Worm (Caenorhabditis elegans) whole organism, L4 larva: Measurements from ENCODE around the gene serp-1.2.

ENCODE experiments used
- F26F4.8 ChIP-seq: fragments of 200-800 bp; sonication (Bioruptor generic); conservative IDR thresholded peaks from 2 replicates; pipeline ENCODE4 v1.3.6; 2022; ENCODE audit warnings: missing genetic modification characterization, missing compliant biosample characterization
- R02D3.7 ChIP-seq: fragments of 150-350 bp; sonication (generic microtip); optimal IDR thresholded peaks from 3 replicates; lab custom pipeline; 2014; ENCODE audit warnings: missing biosample characterization, missing genetic modification characterization
- T26A8.4 ChIP-seq: fragments of 200-800 bp; sonication (Bioruptor generic); IDR thresholded peaks from 2 replicates; pipeline ENCODE4 v1.3.6; 2022; ENCODE audit warnings: missing genetic modification characterization, missing compliant biosample characterization
- Y105C5A.15 ChIP-seq: fragments of 200-800 bp; sonication (Bioruptor generic); IDR thresholded peaks from 2 replicates; pipeline ENCODE4 v1.3.6; 2022; ENCODE audit warnings: missing genetic modification characterization, missing compliant biosample characterization
- ZK546.5 ChIP-seq, 2 experiments: sonication (generic microtip); optimal IDR thresholded peaks; 2 replicates each; lab custom pipeline; 2017; ENCODE audit warnings: missing biosample characterization in 2 of 2, missing genetic modification characterization in 2 of 2
- aha-1 ChIP-seq: fragments of 150-350 bp; peaks from one replicate; lab custom pipeline; 2014; ENCODE audit warnings: missing biosample characterization, missing genetic modification characterization
- ama-1 ChIP-seq: fragments of 150-350 bp; optimal IDR thresholded peaks from 2 replicates; lab custom pipeline; 2014; ENCODE audit warnings: inconsistent platforms, mixed read lengths
- ceh-32 ChIP-seq: sonication (generic microtip); optimal IDR thresholded peaks from 2 replicates; lab custom pipeline; 2016; ENCODE audit warnings: mild to moderate bottlenecking, missing genetic modification characterization, missing compliant biosample characterization; ENCODE audit not compliant: poor library complexity
- ceh-62 ChIP-seq: sonication (generic microtip); optimal IDR thresholded peaks from 2 replicates; lab custom pipeline; 2017; ENCODE audit warnings: missing biosample characterization, missing genetic modification characterization
- ceh-82 ChIP-seq: sonication (generic microtip); optimal IDR thresholded peaks from 2 replicates; lab custom pipeline; 2017; ENCODE audit warnings: missing biosample characterization, missing genetic modification characterization
- daf-19 ChIP-seq: fragments of 200-800 bp; sonication (Bioruptor generic); conservative IDR thresholded peaks from 2 replicates; pipeline ENCODE4 v1.3.6; 2022; ENCODE audit warnings: missing genetic modification characterization, missing compliant biosample characterization
- daf-8 ChIP-seq: fragments of 200-800 bp; sonication (Bioruptor generic); IDR thresholded peaks from 2 replicates; pipeline ENCODE4 v1.3.6; 2022; ENCODE audit warnings: missing genetic modification characterization, missing compliant biosample characterization
- dmd-6 ChIP-seq: fragments of 200-800 bp; sonication (Bioruptor generic); IDR thresholded peaks from 2 replicates; pipeline ENCODE4 v1.3.6; 2022; ENCODE audit warnings: missing genetic modification reagents, missing genetic modification characterization, missing compliant biosample characterization
- dmd-9 ChIP-seq: fragments of 200-800 bp; sonication (Bioruptor generic); IDR thresholded peaks from 2 replicates; pipeline ENCODE4 v1.3.6; 2022; ENCODE audit warnings: missing genetic modification reagents, missing genetic modification characterization, missing compliant biosample characterization
- duxl-1 ChIP-seq: sonication (generic microtip); optimal IDR thresholded peaks from 2 replicates; lab custom pipeline; 2016; ENCODE audit warnings: mild to moderate bottlenecking, missing genetic modification characterization, moderate library complexity, missing compliant biosample characterization; ENCODE audit not compliant: poor library complexity
- egl-27 ChIP-seq: sonication (generic microtip); optimal IDR thresholded peaks from 3 replicates; lab custom pipeline; 2017; ENCODE audit warnings: missing biosample characterization, missing genetic modification reagents, missing genetic modification characterization
- egl-43 ChIP-seq: fragments of 200-800 bp; sonication (Bioruptor generic); IDR thresholded peaks from 2 replicates; pipeline ENCODE4 v1.3.6; 2022; ENCODE audit warnings: missing genetic modification reagents, missing genetic modification characterization, missing compliant biosample characterization
- fkh-10 ChIP-seq: fragments of 150-350 bp; optimal IDR thresholded peaks from 2 replicates; lab custom pipeline; 2014; ENCODE audit warnings: missing biosample characterization, missing genetic modification reagents, missing genetic modification characterization
- fos-1 ChIP-seq: fragments of 150-350 bp; optimal IDR thresholded peaks from 2 replicates; lab custom pipeline; 2014; ENCODE audit warnings: missing biosample characterization, missing genetic modification characterization
- gei-8 ChIP-seq: fragments of 200-800 bp; sonication (Bioruptor generic); optimal IDR thresholded peaks from 2 replicates; lab custom pipeline; 2018; ENCODE audit warnings: mild to moderate bottlenecking, missing genetic modification characterization, missing compliant biosample characterization
- hif-1 ChIP-seq, 2 experiments: sonication (generic microtip); optimal IDR thresholded peaks; 2 replicates each; lab custom pipeline; 2016 to 2017; ENCODE audit warnings: missing compliant biosample characterization in 2 of 2, missing genetic modification characterization in 2 of 2, missing genetic modification reagents in 2 of 2, missing genotype in 2 of 2, mild to moderate bottlenecking in 1 of 2
- lin-13 ChIP-seq: fragments of 150-350 bp; optimal IDR thresholded peaks from 2 replicates; lab custom pipeline; 2014; ENCODE audit warnings: missing biosample characterization, missing genetic modification reagents, missing genetic modification characterization
- lir-3 ChIP-seq: sonication (generic microtip); optimal IDR thresholded peaks from 2 replicates; lab custom pipeline; 2016; ENCODE audit warnings: mild to moderate bottlenecking, missing genetic modification characterization, missing compliant biosample characterization
- lsy-2 ChIP-seq, 2 experiments: fragments of 150-350 bp in 1 of 2; sonication (generic microtip) in 1 of 2; optimal IDR thresholded peaks; 2 replicates each; lab custom pipeline; 2014 to 2017; ENCODE audit warnings: missing biosample characterization in 2 of 2, missing genetic modification characterization in 2 of 2
- madf-9 ChIP-seq: fragments of 200-800 bp; sonication (Bioruptor generic); conservative IDR thresholded peaks from 2 replicates; pipeline ENCODE4 v1.3.6; 2022; ENCODE audit warnings: missing genetic modification reagents, missing genetic modification characterization, missing compliant biosample characterization
- mdl-1 ChIP-seq, 2 experiments: fragments of 150-350 bp in 1 of 2; sonication (generic microtip) in 1 of 2; optimal IDR thresholded peaks; 2 replicates each; lab custom pipeline; 2014 to 2017; ENCODE audit warnings: missing biosample characterization in 2 of 2, missing genetic modification characterization in 2 of 2
- mdt-29 ChIP-seq: fragments of 200-800 bp; sonication (Bioruptor generic); IDR thresholded peaks from 2 replicates; pipeline ENCODE4 v1.3.6; 2022; ENCODE audit warnings: missing genetic modification reagents, missing genetic modification characterization, missing compliant biosample characterization
- mes-2 ChIP-seq: sonication (generic microtip); optimal IDR thresholded peaks from 2 replicates; lab custom pipeline; 2016; ENCODE audit warnings: missing genotype, mild to moderate bottlenecking, missing genetic modification characterization, missing compliant biosample characterization; ENCODE audit not compliant: poor library complexity, severe bottlenecking
- mxl-2 ChIP-seq: fragments of 200-800 bp; sonication (Bioruptor generic); conservative IDR thresholded peaks from 2 replicates; pipeline ENCODE4 v1.3.6; 2022; ENCODE audit warnings: missing genetic modification reagents, missing genetic modification characterization, missing compliant biosample characterization
- nhr-102 ChIP-seq: sonication (generic microtip); optimal IDR thresholded peaks from 2 replicates; lab custom pipeline; 2016; ENCODE audit warnings: mild to moderate bottlenecking, missing genetic modification characterization, moderate library complexity, missing compliant biosample characterization
- nhr-11 ChIP-seq: fragments of 150-350 bp; optimal IDR thresholded peaks from 2 replicates; lab custom pipeline; 2014; ENCODE audit warnings: missing biosample characterization, missing genetic modification characterization
- nhr-111 ChIP-seq: fragments of 200-800 bp; sonication (Bioruptor generic); optimal IDR thresholded peaks from 2 replicates; lab custom pipeline; 2018; ENCODE audit warnings: mild to moderate bottlenecking, missing genetic modification characterization, missing compliant biosample characterization
- nhr-41 ChIP-seq: fragments of 200-800 bp; sonication (Bioruptor generic); IDR thresholded peaks from 2 replicates; pipeline ENCODE4 v1.3.6; 2022; ENCODE audit warnings: missing genetic modification reagents, missing genetic modification characterization, missing compliant biosample characterization
- nhr-6 ChIP-seq: fragments of 150-350 bp; optimal IDR thresholded peaks from 2 replicates; lab custom pipeline; 2014; ENCODE audit warnings: missing biosample characterization, missing genetic modification characterization
- set-16 ChIP-seq: fragments of 200-800 bp; sonication (Bioruptor generic); IDR thresholded peaks from 2 replicates; pipeline ENCODE4 v1.3.6; 2022; ENCODE audit warnings: missing genetic modification reagents, missing genetic modification characterization, missing compliant biosample characterization
- skn-1 ChIP-seq: fragments of 150-350 bp; optimal IDR thresholded peaks from 2 replicates; lab custom pipeline; 2014; ENCODE audit warnings: missing biosample characterization, missing genetic modification characterization
- spr-3 ChIP-seq: fragments of 200-800 bp; sonication (Bioruptor generic); optimal IDR thresholded peaks from 2 replicates; lab custom pipeline; 2018; ENCODE audit warnings: mild to moderate bottlenecking, missing genetic modification characterization, missing compliant biosample characterization
- tra-1 ChIP-seq: fragments of 200-800 bp; sonication (Bioruptor generic); IDR thresholded peaks from 2 replicates; pipeline ENCODE4 v1.3.6; 2022; ENCODE audit warnings: missing genetic modification reagents, missing genetic modification characterization, missing compliant biosample characterization
- unc-130 ChIP-seq: sonication (generic microtip); optimal IDR thresholded peaks from 2 replicates; lab custom pipeline; 2016; ENCODE audit warnings: missing genetic modification reagents, missing genetic modification characterization, missing compliant biosample characterization
- unc-39 ChIP-seq: sonication (generic microtip); optimal IDR thresholded peaks from 2 replicates; lab custom pipeline; 2017; ENCODE audit warnings: missing biosample characterization, missing genetic modification characterization
- unc-62 ChIP-seq, 3 experiments: fragments of 150-350 bp in 1 of 3; sonication (generic microtip); optimal IDR thresholded peaks in 2 of 3; peaks in 1 of 3; 1 replicate in 1 of 3; 2 replicates in 2 of 3; lab custom pipeline; 2014 to 2017; ENCODE audit warnings: missing biosample characterization in 3 of 3, missing genetic modification characterization in 3 of 3, missing genetic modification reagents in 3 of 3, missing genotype in 1 of 3
- zag-1 ChIP-seq: fragments of 150-350 bp; optimal IDR thresholded peaks from 2 replicates; lab custom pipeline; 2014; ENCODE audit warnings: missing biosample characterization, missing genetic modification characterization
- zip-11 ChIP-seq: fragments of 200-800 bp; sonication (Bioruptor generic); IDR thresholded peaks from 2 replicates; pipeline ENCODE4 v1.3.6; 2022; ENCODE audit warnings: missing genetic modification characterization, missing compliant biosample characterization
- ztf-11 ChIP-seq: fragments of 150-350 bp; optimal IDR thresholded peaks from 2 replicates; lab custom pipeline; 2014; ENCODE audit warnings: missing biosample characterization, missing genetic modification characterization

The serp-1.2 gene

ce11 chrIV:8225357-8225756, at the start of gene serp-1.2 (continued):
- TF ChIP-seq lsy-2 (tag; optimal IDR thresholded peaks at IDR 0.05; lab: Kevin White, UChicago) (no peak), T26A8.4 (GFP tag; lab: Robert Waterston, UW) (no peak), zip-11 (GFP tag; lab: Robert Waterston, UW) (no peak), F26F4.8 (GFP tag; lab: Robert Waterston, UW) (no peak), dmd-6 (GFP tag; lab: Robert Waterston, UW) (peak; percentile 72), daf-19 (GFP tag; lab: Robert Waterston, UW) (no peak), hif-1 (tag; optimal IDR thresholded peaks at IDR 0.05; lab: Kevin White, UChicago) (no peak), lin-13 (no peak), unc-62 (GFP tag; optimal IDR thresholded peaks at IDR 0.05 in 1 of 2; lab: Kevin White, UChicago) (peak in 1 of 2 experiments; percentile 94), unc-62 (tag; optimal IDR thresholded peaks at IDR 0.05; lab: Kevin White, UChicago) (no peak), ceh-62 (tag; lab: Kevin White, UChicago) (no peak), mxl-2 (no peak), mes-2 (tag; lab: Kevin White, UChicago) (no peak), mdt-29 (GFP tag; lab: Robert Waterston, UW) (no peak), madf-9 (GFP tag; lab: Robert Waterston, UW) (no peak), R02D3.7 (tag; lab: Kevin White, UChicago) (no peak), skn-1 (tag; lab: Kevin White, UChicago) (no peak), gei-8 (no peak), nhr-41 (no peak), ceh-82 (tag; lab: Kevin White, UChicago) (no peak), set-16 (no peak), ztf-11 (no peak), fkh-10 (GFP tag; lab: Kevin White, UChicago) (no peak), zag-1 (no peak), nhr-102 (no peak), tra-1 (GFP tag; lab: Robert Waterston, UW) (no peak), egl-27 (tag; lab: Kevin White, UChicago) (no peak), ZK546.5 (tag; optimal IDR thresholded peaks at IDR 0.05; lab: Kevin White, UChicago) (no peak), mdl-1 (tag; optimal IDR thresholded peaks at IDR 0.05; lab: Kevin White, UChicago) (peak in 1 of 2 experiments; percentile 21), nhr-6 (tag; lab: Kevin White, UChicago) (no peak), ceh-32 (tag; lab: Kevin White, UChicago) (no peak), fos-1 (tag; lab: Kevin White, UChicago) (no peak), nhr-111 (no peak), lir-3 (tag; lab: Kevin White, UChicago) (no peak), spr-3 (GFP tag; lab: Kevin White, UChicago) (no peak), egl-43 (GFP tag; lab: Robert Waterston, UW) (no peak), nhr-11 (tag; lab: Kevin White, UChicago) (no peak), aha-1 (tag; lab: Kevin White, UChicago) (no peak), unc-39 (tag; lab: Kevin White, UChicago) (no peak), daf-8 (GFP tag; lab: Robert Waterston, UW) (no peak), duxl-1 (tag; lab: Kevin White, UChicago) (no peak), unc-130 (GFP tag; lab: Kevin White, UChicago) (no peak), ama-1 (no peak), dmd-9 (no peak), Y105C5A.15 (GFP tag; lab: Robert Waterston, UW) (no peak)
